Fruit fly (Drosophila melanogaster): ENCODE data around the gene cv-d.

cv-d gene

dm6 chr3R:15891188-15891820, 37.9 kb upstream of the cv-d start:
- TF ChIP-seq cwo (GFP tag; optimal IDR thresholded peaks at IDR 0.05) (peak; percentile 38), mirr (GFP tag; optimal IDR thresholded peaks at IDR 0.05) (peak; percentile 52), sug (tag; optimal IDR thresholded peaks at IDR 0.05) (peak; percentile 54), wdn (GFP tag; IDR thresholded peaks at IDR 0.05) (no peak), exex (tag; optimal IDR thresholded peaks at IDR 0.05) (peak; percentile 71)

DNA sequence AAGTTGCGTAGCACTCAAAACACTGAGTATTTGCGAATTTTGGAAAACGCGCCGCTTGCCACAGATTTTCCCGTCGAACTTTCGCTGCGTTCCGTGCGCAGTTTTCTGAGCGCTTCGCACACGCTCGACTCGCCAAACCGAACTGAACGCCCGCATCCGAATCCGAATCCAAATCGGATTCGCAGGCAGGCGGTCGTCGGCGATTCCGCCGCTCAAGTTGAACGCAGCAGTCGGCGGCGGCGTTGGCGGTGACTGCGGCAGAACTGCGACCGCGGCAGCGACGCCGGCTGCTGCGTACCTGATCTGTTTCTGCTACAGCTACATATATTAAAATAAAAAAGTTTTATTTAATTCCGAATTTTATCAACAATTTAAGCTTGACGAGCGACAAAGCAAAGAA, 22.2 kb upstream of the cv-d start, which contains the start of gene CG31183:
CG31183 (minus strand) TSS at position 329 of the 400 bp plus-strand sequence.
- TF ChIP-seq B-H2 (GFP tag; optimal IDR thresholded peaks at IDR 0.05): no peak
- no peak for TF ChIP-seq amos (GFP tag; IDR thresholded peaks at IDR 0.05; ENCODE audit: partially characterized antibody)
- TF ChIP-seq ewg (GFP tag; optimal IDR thresholded peaks at IDR 0.05): no peak
- TF ChIP-seq CG17359 (tag; optimal IDR thresholded peaks at IDR 0.05): no peak
- TF ChIP-seq CG11247 (GFP tag; IDR thresholded peaks at IDR 0.05): 0 out of 2 replicates have a peak, but pooled peaks have one; percentile 12
- no peak for TF ChIP-seq CG4730 (GFP tag; IDR thresholded peaks at IDR 0.05)
- no peak for TF ChIP-seq kah (GFP tag; optimal IDR thresholded peaks at IDR 0.05)
- peak; percentile 90 for TF ChIP-seq Deaf1 (tag; optimal IDR thresholded peaks at IDR 0.05)
- TF ChIP-seq btn (GFP tag; optimal IDR thresholded peaks at IDR 0.05): no peak
- TF ChIP-seq CG4617 (GFP tag; optimal IDR thresholded peaks at IDR 0.05; ENCODE audit: borderline replicate concordance): no peak
- TF ChIP-seq CG17612 (GFP tag; IDR thresholded peaks at IDR 0.05): no peak
- TF ChIP-seq CG7839 (tag; optimal IDR thresholded peaks at IDR 0.05): no peak
- TF ChIP-seq Ada2b (GFP tag; IDR thresholded peaks at IDR 0.05): no peak
- 0 out of 4 replicates have a peak, but pooled peaks have one; percentile 60 for TF ChIP-seq chinmo (GFP tag; IDR thresholded peaks at IDR 0.05; ENCODE audit: partially characterized antibody)
- TF ChIP-seq Adf1 (GFP tag; IDR thresholded peaks at IDR 0.05): peak; percentile 97
- TF ChIP-seq Abd-B (GFP tag; optimal IDR thresholded peaks at IDR 0.05): no peak
- no peak for TF ChIP-seq CG7271 (tag; optimal IDR thresholded peaks at IDR 0.05)
- no peak for TF ChIP-seq fd102C (GFP tag; optimal IDR thresholded peaks at IDR 0.05)
- no peak for TF ChIP-seq Stat92E (GFP tag; optimal IDR thresholded peaks at IDR 0.05)
- TF ChIP-seq CG12155 (GFP tag; optimal IDR thresholded peaks at IDR 0.05): no peak
- TF ChIP-seq cg (GFP tag; optimal IDR thresholded peaks at IDR 0.05): no peak
- no peak for TF ChIP-seq ind (GFP tag; optimal IDR thresholded peaks at IDR 0.05)
- TF ChIP-seq CG3995 (GFP tag; optimal IDR thresholded peaks at IDR 0.05): no peak
- TF ChIP-seq knrl (GFP tag; IDR thresholded peaks at IDR 0.05; ENCODE audit: partially characterized antibody): no peak
- no peak for TF ChIP-seq CG18764 (GFP tag; optimal IDR thresholded peaks at IDR 0.05)
- TF ChIP-seq CG5180 (GFP tag; optimal IDR thresholded peaks at IDR 0.05): peak; percentile 22
- TF ChIP-seq Kr (GFP tag; optimal IDR thresholded peaks at IDR 0.05): no peak
- no peak for TF ChIP-seq Hey (tag; optimal IDR thresholded peaks at IDR 0.05)
- TF ChIP-seq CG14965 (GFP tag; optimal IDR thresholded peaks at IDR 0.05; ENCODE audit: borderline replicate concordance): no peak
- TF ChIP-seq CG4404 (GFP tag; IDR thresholded peaks at IDR 0.05): no peak
- TF ChIP-seq Hand (GFP tag; optimal IDR thresholded peaks at IDR 0.05): no peak
- no peak for TF ChIP-seq Bteb2 (GFP tag; optimal IDR thresholded peaks at IDR 0.05)
- TF ChIP-seq chn (GFP tag; optimal IDR thresholded peaks at IDR 0.05): no peak
- no peak for TF ChIP-seq cato (GFP tag; optimal IDR thresholded peaks at IDR 0.05; ENCODE audit: borderline replicate concordance)
- TF ChIP-seq CG6175 (GFP tag; IDR thresholded peaks at IDR 0.05): 0 out of 3 replicates have a peak, but pooled peaks have one; percentile 43
- no peak for TF ChIP-seq br (optimal IDR thresholded peaks at IDR 0.05)
- TF ChIP-seq CG7963 (GFP tag; IDR thresholded peaks at IDR 0.05; ENCODE audit: partially characterized antibody): no peak
- TF ChIP-seq CG9797 (GFP tag; optimal IDR thresholded peaks at IDR 0.05): no peak
- TF ChIP-seq ap (GFP tag; IDR thresholded peaks at IDR 0.05): no peak
- no peak for TF ChIP-seq zen (tag; optimal IDR thresholded peaks at IDR 0.05)
- TF ChIP-seq gce (GFP tag; IDR thresholded peaks at IDR 0.05): 0 out of 3 replicates have a peak, but pooled peaks have one; percentile 13
- no peak for TF ChIP-seq Dll (GFP tag; IDR thresholded peaks at IDR 0.05; ENCODE audit: partially characterized antibody)
- TF ChIP-seq CG2875 (GFP tag; optimal IDR thresholded peaks at IDR 0.05): no peak
